Worm (Caenorhabditis elegans): ENCODE data around the gene ZC239.5.

ZC239.5 gene

DNA sequence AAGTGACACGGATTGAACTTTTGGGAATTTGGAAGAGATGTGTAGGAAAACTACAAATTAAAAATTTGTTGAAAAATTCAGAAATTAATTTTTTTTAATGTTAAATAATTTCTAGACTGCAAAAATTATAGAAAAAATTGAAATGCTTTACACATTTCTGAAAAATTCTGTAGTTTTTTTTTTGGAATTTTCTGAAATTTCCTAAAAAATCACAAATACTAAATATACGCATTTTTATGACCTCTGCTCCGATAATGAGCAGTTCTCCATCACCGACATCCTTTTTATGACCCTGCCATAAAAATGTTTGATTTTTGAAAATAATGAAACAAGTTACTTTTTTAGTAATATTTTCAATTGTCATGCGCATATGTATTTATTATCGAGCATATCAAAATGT, 34.3 kb downstream of the ZC239.5 start:
- TF ChIP-seq ztf-22 (GFP tag; optimal IDR thresholded peaks at IDR 0.05) (no peak), nhr-80 (tag; optimal IDR thresholded peaks at IDR 0.05) (peak; percentile 74), Y53G8AR.9 (GFP tag; conservative IDR thresholded peaks at IDR 0.05) (peak; percentile 47; the same call in 1 of the 2 replicates), nhr-90 (tag; optimal IDR thresholded peaks at IDR 0.05) (peak; percentile 43), rpc-1 (optimal IDR thresholded peaks at IDR 0.05) (no peak), rpc-1 (tag; optimal IDR thresholded peaks at IDR 0.05) (no peak)

DNA sequence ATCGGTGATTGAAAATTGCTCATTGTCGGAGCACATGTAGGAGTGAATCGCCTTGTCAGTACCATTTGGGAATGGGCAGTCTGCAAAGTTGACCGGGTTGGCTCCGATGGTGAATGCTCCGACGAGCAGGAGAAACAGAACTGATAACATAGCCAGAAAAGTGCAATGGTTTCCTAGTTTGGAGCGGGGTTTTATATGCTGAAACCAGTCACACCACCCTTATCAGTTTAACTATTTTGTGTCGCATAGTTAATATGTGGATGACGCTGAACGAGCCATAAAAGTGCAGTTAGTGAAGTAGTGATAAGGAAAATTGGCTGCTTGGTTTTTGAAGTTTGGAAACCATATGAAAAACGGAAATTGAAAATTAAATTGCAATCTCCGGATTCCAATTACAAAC, 35.4 kb downstream of the ZC239.5 start, which contains the start of gene C17F4.7:
Gene C17F4.7 (minus strand): TSS at position 180 of the 400 bp plus-strand sequence.
- TF ChIP-seq madf-10 (tag; optimal IDR thresholded peaks at IDR 0.05) (peak; percentile 11), F52B5.7 (tag; optimal IDR thresholded peaks at IDR 0.05) (no peak), C17E4.6 (GFP tag; IDR thresholded peaks at IDR 0.05) (no peak), Y79H2A.3 (GFP tag; conservative IDR thresholded peaks at IDR 0.05) (no peak), mxl-1 (tag; optimal IDR thresholded peaks at IDR 0.05) (no peak), zim-3 (tag; optimal IDR thresholded peaks at IDR 0.05) (no peak), egrh-3 (GFP tag; IDR thresholded peaks at IDR 0.05) (no peak), tbp1 (GFP tag; optimal IDR thresholded peaks at IDR 0.05) (peak; percentile 21), nhr-179 (tag; optimal IDR thresholded peaks at IDR 0.05) (no peak), repo-1 (tag; optimal IDR thresholded peaks at IDR 0.05) (no peak), attf-5 (GFP tag; optimal IDR thresholded peaks at IDR 0.05) (peak; percentile 2), B0261.1 (tag; optimal IDR thresholded peaks at IDR 0.05) (no peak), chd-7 (tag; optimal IDR thresholded peaks at IDR 0.05) (no peak), him-1 (tag; optimal IDR thresholded peaks at IDR 0.05) (no peak), ztf-26 (tag; optimal IDR thresholded peaks at IDR 0.05) (peak; percentile 6), pha-4 (tag; optimal IDR thresholded peaks at IDR 0.05) (no peak), B0336.3 (GFP tag; IDR thresholded peaks at IDR 0.05) (0 out of 2 replicates have a peak, but pooled peaks have one; percentile 16), pbrm-1 (GFP tag; IDR thresholded peaks at IDR 0.05) (0 out of 2 replicates have a peak, but pooled peaks have one; percentile 40), die-1 (tag; optimal IDR thresholded peaks at IDR 0.05) (no peak), Y53F4B.3 (GFP tag; IDR thresholded peaks at IDR 0.05) (no peak), nhr-90 (tag; optimal IDR thresholded peaks at IDR 0.05) (no peak), ztf-22 (GFP tag; optimal IDR thresholded peaks at IDR 0.05) (peak; percentile 29), let-607 (tag; optimal IDR thresholded peaks at IDR 0.05) (no peak), gei-17 (GFP tag; optimal IDR thresholded peaks at IDR 0.05) (no peak), xnd-1 (tag; optimal IDR thresholded peaks at IDR 0.05) (no peak), snpc-1.3 (tag; optimal IDR thresholded peaks at IDR 0.05; ENCODE audit: insufficient read depth) (no peak), lin-35 (GFP tag; optimal IDR thresholded peaks at IDR 0.05) (no peak), Y56A3A.18 (GFP tag; IDR thresholded peaks at IDR 0.05) (no peak), D2030.7 (GFP tag; IDR thresholded peaks at IDR 0.05) (no peak), Y53G8AR.9 (GFP tag; conservative IDR thresholded peaks at IDR 0.05) (no peak), ceh-79 (tag; optimal IDR thresholded peaks at IDR 0.05) (no peak), ZK185.1 (tag; optimal IDR thresholded peaks at IDR 0.05; ENCODE audit: poor library complexity, severe bottlenecking) (no peak), ama-1 (optimal IDR thresholded peaks at IDR 0.05) (no peak), ama-1 (GFP tag; optimal IDR thresholded peaks at IDR 0.05) (no peak), nhr-80 (tag; optimal IDR thresholded peaks at IDR 0.05) (peak; percentile 94), cebp-1 (GFP tag; IDR thresholded peaks at IDR 0.05) (no peak), cebp-1 (tag; optimal IDR thresholded peaks at IDR 0.05) (peak; percentile 14), zfh-2 (GFP tag; conservative IDR thresholded peaks at IDR 0.05) (no peak), nhr-120 (GFP tag; IDR thresholded peaks at IDR 0.05) (no peak), bed-2 (GFP tag; IDR thresholded peaks at IDR 0.05) (no peak), hsf-1 (GFP tag; IDR thresholded peaks at IDR 0.05) (no peak), unc-62 (GFP tag; optimal IDR thresholded peaks at IDR 0.05) (peak; percentile 47), hrde-1 (tag; optimal IDR thresholded peaks at IDR 0.05; ENCODE audit: borderline replicate concordance) (no peak), attf-3 (GFP tag; conservative IDR thresholded peaks at IDR 0.05) (no peak), dox-1 (GFP tag; IDR thresholded peaks at IDR 0.05) (peak; percentile 46), F57C9.4 (tag; optimal IDR thresholded peaks at IDR 0.05) (no peak)
